Worm (Caenorhabditis elegans): ENCODE results near the gene rpl-10.

- TF ChIP-seq scrt-1 (GFP tag; IDR thresholded peaks at IDR 0.05) = no peak
- no peak for TF ChIP-seq B0310.2 (tag; optimal IDR thresholded peaks at IDR 0.05)
- TF ChIP-seq pes-1 (GFP tag; IDR thresholded peaks at IDR 0.05) = no peak
- TF ChIP-seq ama-1 (optimal IDR thresholded peaks at IDR 0.05) = no peak
- no peak for TF ChIP-seq tra-4 (tag; optimal IDR thresholded peaks at IDR 0.05)
- TF ChIP-seq F13C5.2 (tag; optimal IDR thresholded peaks at IDR 0.05) = no peak
- TF ChIP-seq aly-1 (tag; optimal IDR thresholded peaks at IDR 0.05) = no peak
- TF ChIP-seq flt-1 (GFP tag; IDR thresholded peaks at IDR 0.05) = no peak
These were observed 16.4 kb upstream of the rpl-10 start for ce11 chrII:8127290-8127689.

Measured in whole organism, early embryonic.